Worm (Caenorhabditis elegans): ENCODE results near the gene rpap-2.

- no peak for TF ChIP-seq hmbx-1 (tag; optimal IDR thresholded peaks at IDR 0.05)
- no peak for TF ChIP-seq F13C5.2 (tag; optimal IDR thresholded peaks at IDR 0.05)
- TF ChIP-seq flt-1 (GFP tag; IDR thresholded peaks at IDR 0.05) = no peak
- TF ChIP-seq ets-7 (tag; optimal IDR thresholded peaks at IDR 0.05) = no peak
- no peak for TF ChIP-seq tra-4 (tag; optimal IDR thresholded peaks at IDR 0.05)
- TF ChIP-seq B0310.2 (tag; optimal IDR thresholded peaks at IDR 0.05) = no peak
- TF ChIP-seq sea-1 (GFP tag; conservative IDR thresholded peaks at IDR 0.05) = no peak
- no peak for TF ChIP-seq ama-1 (optimal IDR thresholded peaks at IDR 0.05)
- TF ChIP-seq ceh-13 (GFP tag; optimal IDR thresholded peaks at IDR 0.05) = no peak
- TF ChIP-seq tbx-37 (GFP tag; conservative IDR thresholded peaks at IDR 0.05) = no peak
- no peak for TF ChIP-seq aly-1 (tag; optimal IDR thresholded peaks at IDR 0.05)
- TF ChIP-seq ceh-36 (tag; optimal IDR thresholded peaks at IDR 0.05) = no peak
- TF ChIP-seq tbx-11 (GFP tag; IDR thresholded peaks at IDR 0.05) = no peak
- TF ChIP-seq pes-1 (GFP tag; IDR thresholded peaks at IDR 0.05) = no peak
Measured at ce11 chrIII:8946285-8946684, 21.5 kb upstream of the rpap-2 start.
